Fruit fly (Drosophila melanogaster) whole organism, prepupa: ENCODE measurements around the gene CG14960.

Experiments
- Blimp-1 ChIP-seq: fragments of 200-800 bp; sonication (Bioruptor generic); optimal IDR thresholded peaks from 3 replicates; lab custom pipeline; 2017; ENCODE audit warnings: missing biosample characterization, missing genetic modification characterization, mild to moderate bottlenecking, moderate library complexity, missing genetic modification reagents
- CG10631 ChIP-seq: fragments of 200-800 bp; sonication (Bioruptor generic); optimal IDR thresholded peaks from 2 replicates; lab custom pipeline; 2016; ENCODE audit warnings: missing biosample characterization, missing genetic modification characterization
- CG11294 ChIP-seq: fragments of 200-800 bp; sonication (Bioruptor generic); IDR thresholded peaks from 2 replicates; pipeline ENCODE4 v1.3.6; 2022; ENCODE audit warnings: missing biosample characterization, missing genetic modification characterization
- CG11902 ChIP-seq: fragments of 200-800 bp; sonication (Bioruptor generic); optimal IDR thresholded peaks from 3 replicates; lab custom pipeline; 2016; ENCODE audit warnings: missing biosample characterization, missing genetic modification characterization
- CG15336 ChIP-seq: fragments of 200-800 bp; sonication (Bioruptor generic); IDR thresholded peaks from 2 replicates; pipeline ENCODE4 v1.3.6; 2022; ENCODE audit warnings: missing biosample characterization, missing genetic modification characterization
- CG1621 ChIP-seq: fragments of 200-800 bp; sonication (Bioruptor generic); optimal IDR thresholded peaks from 3 replicates; lab custom pipeline; 2018; ENCODE audit warnings: missing biosample characterization, mild to moderate bottlenecking, missing genetic modification characterization
- CG16779 ChIP-seq: fragments of 200-800 bp; sonication (Bioruptor generic); optimal IDR thresholded peaks from 3 replicates; lab custom pipeline; 2017; ENCODE audit warnings: missing biosample characterization, mild to moderate bottlenecking, missing genetic modification characterization
- CG3032 ChIP-seq: fragments of 200-800 bp; optimal IDR thresholded peaks from 2 replicates; lab custom pipeline; 2019; ENCODE audit warnings: missing biosample characterization, mild to moderate bottlenecking, missing genetic modification characterization, moderate library complexity
- CG31627 ChIP-seq: fragments of 200-800 bp; sonication (Bioruptor generic); optimal IDR thresholded peaks from 3 replicates; lab custom pipeline; 2016; ENCODE audit warnings: missing biosample characterization, missing genetic modification characterization
- CG32006 ChIP-seq: fragments of 200-800 bp; sonication (Bioruptor generic); optimal IDR thresholded peaks from 3 replicates; lab custom pipeline; 2017; ENCODE audit warnings: missing biosample characterization, mild to moderate bottlenecking, missing genetic modification characterization
- CG3919 ChIP-seq: fragments of 200-800 bp; sonication (Bioruptor generic); optimal IDR thresholded peaks from 3 replicates; lab custom pipeline; 2016; ENCODE audit warnings: missing biosample characterization, missing genetic modification characterization
- CG4318 ChIP-seq: fragments of 200-800 bp; sonication (Bioruptor generic); optimal IDR thresholded peaks from 3 replicates; lab custom pipeline; 2017; ENCODE audit warnings: missing biosample characterization, mild to moderate bottlenecking, missing genetic modification characterization
- CG6163 ChIP-seq: fragments of 200-800 bp; sonication (Bioruptor generic); IDR thresholded peaks from 3 replicates; pipeline ENCODE4 v1.3.6; 2022; ENCODE audit warnings: missing biosample characterization, missing genetic modification characterization
- CG6792 ChIP-seq: fragments of 200-800 bp; sonication (Bioruptor generic); optimal IDR thresholded peaks from 3 replicates; lab custom pipeline; 2016; ENCODE audit warnings: missing biosample characterization, missing genetic modification characterization
- CG6854 ChIP-seq: fragments of 200-800 bp; sonication (Bioruptor generic); optimal IDR thresholded peaks from 2 replicates; lab custom pipeline; 2017; ENCODE audit warnings: missing biosample characterization, mild to moderate bottlenecking, missing genetic modification characterization
- CG7368 ChIP-seq: fragments of 200-800 bp; sonication (Bioruptor generic); optimal IDR thresholded peaks from 3 replicates; lab custom pipeline; 2016; ENCODE audit warnings: missing biosample characterization, missing genetic modification characterization
- CG8119 ChIP-seq: fragments of 200-800 bp; sonication (Bioruptor generic); IDR thresholded peaks from 3 replicates; pipeline ENCODE4 v1.3.6; 2022; ENCODE audit warnings: missing biosample characterization, missing genetic modification characterization
- CG8319 ChIP-seq: fragments of 200-800 bp; sonication (Bioruptor generic); optimal IDR thresholded peaks from 3 replicates; lab custom pipeline; 2016; ENCODE audit warnings: missing biosample characterization, missing genetic modification characterization
- Eip75B ChIP-seq: fragments of 200-800 bp; sonication (Bioruptor generic); optimal IDR thresholded peaks from 3 replicates; lab custom pipeline; 2016; ENCODE audit warnings: missing biosample characterization, missing genetic modification characterization
- Eip78C ChIP-seq: fragments of 200-800 bp; sonication (Bioruptor generic); peaks from one replicate; lab custom pipeline; 2016; ENCODE audit warnings: missing biosample characterization, missing genetic modification characterization
- Ets96B ChIP-seq: fragments of 200-800 bp; optimal IDR thresholded peaks from 2 replicates; lab custom pipeline; 2019; ENCODE audit warnings: missing biosample characterization, mild to moderate bottlenecking, missing genetic modification characterization, moderate library complexity
- Hr39 ChIP-seq: fragments of 200-800 bp; sonication (Bioruptor generic); optimal IDR thresholded peaks from 2 replicates; lab custom pipeline; 2016; ENCODE audit warnings: missing biosample characterization, missing genetic modification characterization
- Hr4 ChIP-seq: fragments of 200-800 bp; sonication (Bioruptor generic); optimal IDR thresholded peaks from 3 replicates; lab custom pipeline; 2016; ENCODE audit warnings: missing biosample characterization, missing genetic modification characterization
- Lpt ChIP-seq: fragments of 200-800 bp; sonication (Bioruptor generic); optimal IDR thresholded peaks from 3 replicates; lab custom pipeline; 2016; ENCODE audit warnings: missing biosample characterization, missing genetic modification characterization
- OdsH ChIP-seq: fragments of 200-800 bp; sonication (Bioruptor generic); optimal IDR thresholded peaks from 3 replicates; lab custom pipeline; 2016; ENCODE audit warnings: missing biosample characterization, missing genetic modification characterization
- Smox ChIP-seq: fragments of 200-800 bp; sonication (Bioruptor generic); optimal IDR thresholded peaks from 3 replicates; lab custom pipeline; 2016; ENCODE audit warnings: missing biosample characterization, missing genetic modification characterization
- Sox14 ChIP-seq: fragments of 200-800 bp; sonication (Bioruptor generic); optimal IDR thresholded peaks from 3 replicates; lab custom pipeline; 2016; ENCODE audit warnings: missing biosample characterization, missing genetic modification characterization
- Sox15 ChIP-seq: fragments of 200-800 bp; sonication (Bioruptor generic); optimal IDR thresholded peaks from 3 replicates; lab custom pipeline; 2016; ENCODE audit warnings: missing biosample characterization, missing genetic modification characterization
- acj6 ChIP-seq: fragments of 200-800 bp; sonication (Bioruptor generic); optimal IDR thresholded peaks from 3 replicates; lab custom pipeline; 2016; ENCODE audit warnings: missing biosample characterization, missing genetic modification characterization
- cyc ChIP-seq: fragments of 200-800 bp; sonication (Bioruptor generic); optimal IDR thresholded peaks from 3 replicates; lab custom pipeline; 2016; ENCODE audit warnings: missing biosample characterization, missing genetic modification characterization
- dsx ChIP-seq: fragments of 200-800 bp; optimal IDR thresholded peaks from 3 replicates; lab custom pipeline; 2019; ENCODE audit warnings: missing biosample characterization, mild to moderate bottlenecking, missing genetic modification characterization, moderate library complexity; ENCODE audit not compliant: poor library complexity, severe bottlenecking
- eg ChIP-seq: fragments of 200-800 bp; sonication (Bioruptor generic); IDR thresholded peaks from 3 replicates; pipeline ENCODE4 v1.3.6; 2022; ENCODE audit warnings: missing biosample characterization, missing genetic modification characterization
- fd85E ChIP-seq: fragments of 200-800 bp; sonication (Bioruptor generic); optimal IDR thresholded peaks from 3 replicates; lab custom pipeline; 2016; ENCODE audit warnings: missing biosample characterization, missing genetic modification characterization
- fkh ChIP-seq: fragments of 200-800 bp; sonication (Bioruptor generic); optimal IDR thresholded peaks from 3 replicates; lab custom pipeline; 2017; ENCODE audit warnings: missing biosample characterization, mild to moderate bottlenecking, missing genetic modification characterization, moderate library complexity
- lz ChIP-seq: fragments of 200-800 bp; sonication (Bioruptor generic); optimal IDR thresholded peaks from 3 replicates; lab custom pipeline; 2016; ENCODE audit warnings: missing biosample characterization, missing genetic modification characterization
- net ChIP-seq: fragments of 200-800 bp; sonication (Bioruptor generic); optimal IDR thresholded peaks from 3 replicates; lab custom pipeline; 2016; ENCODE audit warnings: missing biosample characterization, missing genetic modification characterization
- pdm3 ChIP-seq: fragments of 200-800 bp; sonication (Bioruptor generic); optimal IDR thresholded peaks from 3 replicates; lab custom pipeline; 2016; ENCODE audit warnings: missing biosample characterization, missing genetic modification characterization
- salr ChIP-seq, 2 experiments: fragments of 200-800 bp; sonication (Bioruptor generic); optimal IDR thresholded peaks; 3 replicates each; lab custom pipeline; 2016 to 2018; ENCODE audit warnings: missing biosample characterization in 2 of 2, missing genetic modification characterization in 2 of 2, mild to moderate bottlenecking in 1 of 2
- spab ChIP-seq: fragments of 200-800 bp; sonication (Bioruptor generic); optimal IDR thresholded peaks from 2 replicates; lab custom pipeline; 2017; ENCODE audit warnings: missing biosample characterization, mild to moderate bottlenecking, missing genetic modification characterization, missing genetic modification reagents
- ss ChIP-seq, 2 experiments: fragments of 200-800 bp; sonication (Bioruptor generic); optimal IDR thresholded peaks; 2 replicates in 1 of 2; 3 replicates in 1 of 2; lab custom pipeline; 2017 to 2018; ENCODE audit warnings: mild to moderate bottlenecking in 2 of 2, missing biosample characterization in 2 of 2, missing genetic modification characterization in 2 of 2, moderate library complexity in 1 of 2
- topi ChIP-seq: fragments of 200-800 bp; sonication (Bioruptor generic); optimal IDR thresholded peaks from 3 replicates; lab custom pipeline; 2016; ENCODE audit warnings: missing biosample characterization, missing genetic modification characterization
- vri ChIP-seq: fragments of 200-800 bp; sonication (Bioruptor generic); optimal IDR thresholded peaks from 3 replicates; lab custom pipeline; 2016; ENCODE audit warnings: missing biosample characterization, mild to moderate bottlenecking, missing genetic modification characterization

The CG14960 gene

dm6 chr3L:3222643-3223389 is 48.0 kb upstream of the CG14960 start, which contains the start of the genes RpL28 and eIF1 (continued):
- TF ChIP-seq Hr39 (GFP tag; lab: Kevin White, UChicago) (peak; percentile 25), Ets96B (peak; percentile 38), CG6854 (GFP tag; lab: Kevin White, UChicago) (peak; percentile 93), pdm3 (GFP tag; lab: Kevin White, UChicago) (peak; percentile 88), net (GFP tag; lab: Kevin White, UChicago) (peak; percentile 47), dsx (GFP tag; lab: Kevin White, UChicago) (peak; percentile 5), CG31627 (GFP tag; lab: Kevin White, UChicago) (peak; percentile 90), CG4318 (GFP tag; lab: Kevin White, UChicago) (no peak), cyc (GFP tag; lab: Kevin White, UChicago) (peak; percentile 91), CG1621 (no peak), lz (peak; percentile 91), CG11902 (peak; percentile 55)

dm6 chr3L:3223390-3223914 is 47.4 kb upstream of the CG14960 start:
- TF ChIP-seq Eip78C (no peak), Sox14 (GFP tag; lab: Kevin White, UChicago) (no peak), acj6 (GFP tag; lab: Kevin White, UChicago) (no peak), CG6792 (GFP tag; lab: Kevin White, UChicago) (no peak), lz (no peak), Eip75B (GFP tag; lab: Kevin White, UChicago) (no peak), Hr4 (GFP tag; lab: Kevin White, UChicago) (no peak), Lpt (GFP tag; lab: Kevin White, UChicago) (no peak), CG8319 (GFP tag; lab: Kevin White, UChicago) (no peak), CG16779 (no peak), topi (GFP tag; lab: Kevin White, UChicago) (no peak), Smox (GFP tag; lab: Kevin White, UChicago) (no peak), CG31627 (GFP tag; lab: Kevin White, UChicago) (no peak), vri (GFP tag; lab: Kevin White, UChicago) (no peak), net (GFP tag; lab: Kevin White, UChicago) (no peak)
- TF ChIP-seq, all 60 proteins: peak for 0

- TF ChIP-seq ss (GFP tag; optimal IDR thresholded peaks at IDR 0.05; lab: Kevin White, UChicago) (no peak), pdm3 (GFP tag; lab: Kevin White, UChicago) (no peak), lz (peak; percentile 8), CG10631 (GFP tag; lab: Kevin White, UChicago) (no peak), Smox (GFP tag; lab: Kevin White, UChicago) (no peak), CG6163 (no peak), fkh (no peak), CG3919 (no peak), fd85E (no peak), net (GFP tag; lab: Kevin White, UChicago) (no peak), CG8319 (GFP tag; lab: Kevin White, UChicago) (no peak), CG31627 (GFP tag; lab: Kevin White, UChicago) (peak; percentile 38), CG15336 (GFP tag; lab: Robert Waterston, UW) (no peak), CG3032 (no peak), CG32006 (GFP tag; lab: Kevin White, UChicago) (no peak), CG11294 (GFP tag; lab: Robert Waterston, UW) (no peak), CG7368 (GFP tag; lab: Kevin White, UChicago) (no peak), eg (GFP tag; lab: Robert Waterston, UW) (no peak), spab (GFP tag; lab: Kevin White, UChicago) (no peak), salr (GFP tag; optimal IDR thresholded peaks at IDR 0.05; lab: Kevin White, UChicago) (no peak), Eip78C (peak; percentile 75), cyc (GFP tag; lab: Kevin White, UChicago) (no peak), OdsH (GFP tag; lab: Kevin White, UChicago) (no peak), CG8119 (GFP tag; lab: Robert Waterston, UW) (no peak), CG1621 (no peak), Ets96B (no peak), CG16779 (no peak), Blimp-1 (GFP tag; lab: Kevin White, UChicago) (peak; percentile 41), Sox15 (GFP tag; lab: Kevin White, UChicago) (no peak), Hr4 (GFP tag; lab: Kevin White, UChicago) (no peak)
Measured at dm6 chr3L:3224740-3225719, 45.8 kb upstream of the CG14960 start, which contains the start of gene Larp4B. Larp4B (plus strand) TSS chr3L:3224838.
